Worm (Caenorhabditis elegans): ENCODE data around the gene T25B2.4.

DNA sequence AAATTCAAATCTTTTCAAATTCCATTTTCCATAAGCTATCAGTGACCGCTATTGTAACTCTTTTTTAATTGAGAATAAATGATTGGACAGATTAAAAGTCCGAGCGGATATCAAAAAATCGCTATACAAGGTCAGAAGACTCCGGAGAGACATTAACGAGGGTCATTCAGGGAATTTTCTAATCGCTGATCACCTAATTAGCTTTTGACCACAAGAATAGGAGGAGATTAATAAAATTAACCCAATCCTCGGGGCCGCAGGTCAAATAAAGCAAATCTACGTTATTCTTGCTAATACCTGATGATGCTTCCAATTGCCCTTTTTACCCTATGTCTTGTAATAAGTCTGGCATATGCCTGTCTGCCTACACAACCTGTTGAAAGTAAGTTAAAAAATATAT, 4.4 kb upstream of the T25B2.4 start, which contains the start of gene T25B2.1:
- TF ChIP-seq elt-2 (tag; optimal IDR thresholded peaks at IDR 0.05) (no peak), ztf-4 (tag; optimal IDR thresholded peaks at IDR 0.05) (no peak), ztf-11 (tag; optimal IDR thresholded peaks at IDR 0.05) (no peak)

All from whole organism, L1 larva.